Worm (Caenorhabditis elegans) whole organism, L3 larva: ENCODE results near the gene Y67D2.2.

Source experiments
- ZK546.5 ChIP-seq: sonication (generic microtip); optimal IDR thresholded peaks from 2 replicates; lab custom pipeline; 2017; ENCODE audit warnings: missing biosample characterization, missing genetic modification characterization
- nhr-67 ChIP-seq: fragments of 150-350 bp; optimal IDR thresholded peaks from 2 replicates; lab custom pipeline; 2014; ENCODE audit warnings: missing biosample characterization, missing genetic modification characterization
- nhr-76 ChIP-seq: fragments of 150-350 bp; sonication (generic microtip); optimal IDR thresholded peaks from 5 replicates; lab custom pipeline; 2014; ENCODE audit warnings: missing biosample characterization, missing genetic modification characterization
- sea-2 ChIP-seq: fragments of 150-350 bp; sonication (generic microtip); optimal IDR thresholded peaks from 4 replicates; lab custom pipeline; 2014; ENCODE audit warnings: missing biosample characterization, missing genetic modification reagents, missing genetic modification characterization
- unc-62 ChIP-seq: fragments of 150-350 bp; sonication (generic microtip); optimal IDR thresholded peaks from 4 replicates; lab custom pipeline; 2014; ENCODE audit warnings: missing biosample characterization, missing genetic modification reagents, missing genetic modification characterization

DNA sequence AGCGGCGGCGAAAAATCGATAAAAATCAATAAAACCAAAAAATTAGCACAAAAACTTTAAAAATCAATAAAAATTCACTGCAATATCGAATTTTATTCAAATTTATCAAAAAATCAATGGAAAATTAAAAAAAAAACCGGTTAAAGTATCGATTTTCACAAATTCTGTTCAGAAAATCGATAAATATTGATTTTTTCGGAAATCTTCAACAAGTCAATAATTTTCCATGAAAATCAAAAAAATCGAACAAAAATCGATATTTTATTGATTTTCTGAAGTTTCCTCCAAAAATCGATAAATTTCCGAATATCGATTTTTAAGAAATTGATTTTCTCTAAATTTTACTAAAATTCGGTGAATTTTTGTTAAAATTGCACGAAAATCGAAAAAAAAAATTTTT lies 20.0 kb downstream of the Y67D2.2 start:
- TF ChIP-seq ZK546.5 (tag; lab: Kevin White, UChicago) = no peak
- no peak for TF ChIP-seq unc-62 (GFP tag; lab: Kevin White, UChicago)
- no peak for TF ChIP-seq sea-2
- no peak for TF ChIP-seq nhr-76 (tag; lab: Kevin White, UChicago)
- TF ChIP-seq nhr-67 (tag; lab: Kevin White, UChicago) = no peak
